Worm (Caenorhabditis elegans) whole organism, early embryonic: ENCODE data around the gene T10C6.10.

Source experiments
- B0310.2 ChIP-seq: sonication (generic microtip); optimal IDR thresholded peaks from 2 replicates; lab custom pipeline; 2016; ENCODE audit warnings: mild to moderate bottlenecking, missing genetic modification characterization, missing compliant biosample characterization
- F13C5.2 ChIP-seq: sonication (generic microtip); optimal IDR thresholded peaks from 2 replicates; lab custom pipeline; 2017; ENCODE audit warnings: mild to moderate bottlenecking, missing genetic modification characterization, inconsistent platforms, missing compliant biosample characterization
- aly-1 ChIP-seq: sonication (generic microtip); optimal IDR thresholded peaks from 2 replicates; lab custom pipeline; 2016; ENCODE audit warnings: missing genetic modification characterization, missing compliant biosample characterization
- ama-1 ChIP-seq: fragments of 150-350 bp; optimal IDR thresholded peaks from 2 replicates; lab custom pipeline; 2014
- ceh-13 ChIP-seq: fragments of 200-800 bp; sonication (Bioruptor generic); optimal IDR thresholded peaks from 2 replicates; lab custom pipeline; 2018; ENCODE audit warnings: mild to moderate bottlenecking, missing genetic modification characterization, missing compliant biosample characterization
- ceh-36 ChIP-seq: sonication (generic microtip); optimal IDR thresholded peaks from 2 replicates; lab custom pipeline; 2016; ENCODE audit warnings: missing genetic modification characterization, inconsistent platforms, missing compliant biosample characterization
- ets-7 ChIP-seq: sonication (generic microtip); optimal IDR thresholded peaks from 2 replicates; lab custom pipeline; 2016; ENCODE audit warnings: missing genotype, missing genetic modification characterization, missing compliant biosample characterization
- flt-1 ChIP-seq: fragments of 200-800 bp; sonication (Bioruptor generic); IDR thresholded peaks from 2 replicates; pipeline ENCODE4 v1.3.6; 2022; ENCODE audit warnings: missing genetic modification characterization, missing compliant biosample characterization
- hmbx-1 ChIP-seq: sonication (generic microtip); optimal IDR thresholded peaks from 2 replicates; lab custom pipeline; 2016; ENCODE audit warnings: mild to moderate bottlenecking, missing genetic modification characterization, missing compliant biosample characterization
- hmg-4 ChIP-seq: fragments of 200-800 bp; sonication (Bioruptor generic); optimal IDR thresholded peaks from 2 replicates; lab custom pipeline; 2018; ENCODE audit warnings: mild to moderate bottlenecking, missing genetic modification characterization, missing compliant biosample characterization
- hnd-1 ChIP-seq: sonication (generic microtip); optimal IDR thresholded peaks from 2 replicates; lab custom pipeline; 2016; ENCODE audit warnings: missing genetic modification characterization, missing compliant biosample characterization
- pes-1 ChIP-seq: fragments of 200-800 bp; sonication (Bioruptor generic); IDR thresholded peaks from 2 replicates; pipeline ENCODE4 v1.3.6; 2022; ENCODE audit warnings: missing genetic modification reagents, missing genetic modification characterization, missing compliant biosample characterization
- scrt-1 ChIP-seq: fragments of 200-800 bp; sonication (Bioruptor generic); IDR thresholded peaks from 2 replicates; pipeline ENCODE4 v1.3.6; 2022; ENCODE audit warnings: missing genetic modification characterization, missing compliant biosample characterization
- sea-1 ChIP-seq: fragments of 200-800 bp; sonication (Bioruptor generic); conservative IDR thresholded peaks from 2 replicates; pipeline ENCODE4 v1.3.6; 2022; ENCODE audit warnings: missing genetic modification characterization, missing compliant biosample characterization
- tbx-11 ChIP-seq: fragments of 200-800 bp; sonication (Bioruptor generic); IDR thresholded peaks from 2 replicates; pipeline ENCODE4 v1.3.6; 2022; ENCODE audit warnings: missing genetic modification characterization, missing compliant biosample characterization
- tbx-37 ChIP-seq: fragments of 200-800 bp; sonication (Bioruptor generic); conservative IDR thresholded peaks from 2 replicates; pipeline ENCODE4 v1.3.6; 2022; ENCODE audit warnings: missing genetic modification reagents, missing genetic modification characterization, missing compliant biosample characterization
- tra-4 ChIP-seq: sonication (generic microtip); optimal IDR thresholded peaks from 2 replicates; lab custom pipeline; 2017; ENCODE audit warnings: missing genetic modification characterization, missing compliant biosample characterization

The T10C6.10 gene

DNA sequence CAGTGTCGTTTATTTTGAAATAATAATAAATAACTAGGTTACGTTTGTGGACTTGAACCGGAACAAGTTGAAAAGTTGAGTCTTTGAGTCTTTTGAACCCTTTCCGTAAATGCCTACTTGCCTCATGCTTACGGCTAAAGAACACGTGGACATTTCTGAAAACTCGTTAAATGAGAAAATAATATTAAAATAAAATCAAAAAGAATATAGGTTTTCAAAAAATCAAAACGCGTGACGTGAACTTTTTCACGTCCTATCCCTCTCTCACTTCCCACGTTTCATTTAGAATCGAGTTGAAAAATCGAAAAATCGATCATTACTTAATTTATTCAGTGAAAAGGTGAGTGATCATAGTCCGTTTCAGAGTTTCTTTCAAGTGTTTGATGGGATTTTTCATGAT, 13.0 kb downstream of the T10C6.10 start, which contains the start of gene best-12:
Gene best-12, plus strand, starts transcription at position 301 of the 400 bp plus-strand sequence.
- no peak for TF ChIP-seq ets-7 (tag; lab: Kevin White, UChicago)
- no peak for TF ChIP-seq flt-1
- TF ChIP-seq F13C5.2 = no peak
- no peak for TF ChIP-seq tra-4
- TF ChIP-seq hmbx-1 (tag; lab: Kevin White, UChicago) = no peak
- TF ChIP-seq hmg-4 (GFP tag; lab: Kevin White, UChicago) = no peak
- TF ChIP-seq ama-1 (lab: Kevin White, UChicago) = no peak
- no peak for TF ChIP-seq ceh-13 (GFP tag; lab: Kevin White, UChicago)
- no peak for TF ChIP-seq scrt-1 (GFP tag; lab: Robert Waterston, UW)
- TF ChIP-seq sea-1 (GFP tag; lab: Robert Waterston, UW) = no peak

DNA sequence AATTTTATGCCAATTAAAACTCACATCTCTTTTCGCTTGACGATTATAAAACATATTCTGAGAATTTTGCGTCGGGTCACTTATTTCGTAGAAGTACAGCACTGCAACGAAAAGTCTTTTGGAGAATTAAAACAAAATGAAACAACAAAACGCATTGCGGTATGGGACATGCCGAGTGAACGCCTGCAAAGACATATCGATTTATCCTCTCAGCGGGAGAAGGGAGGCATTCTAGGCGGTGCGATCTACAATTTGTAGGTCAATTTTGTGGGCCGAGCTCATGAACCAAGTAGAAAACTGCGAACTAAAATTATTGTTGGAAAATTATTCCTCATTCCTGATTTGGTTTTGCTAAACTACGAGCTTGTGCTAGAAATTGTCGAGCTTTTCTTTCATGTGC, 17.2 kb downstream of the T10C6.10 start, which contains the start of gene F14H3.3:
Gene F14H3.3, minus strand, starts transcription at position 101 of the 400 bp plus-strand sequence.
- TF ChIP-seq tra-4 = no peak
- TF ChIP-seq pes-1 (GFP tag; lab: Robert Waterston, UW) = no peak
- TF ChIP-seq ama-1 (lab: Kevin White, UChicago) = no peak
- TF ChIP-seq hmbx-1 (tag; lab: Kevin White, UChicago) = no peak
- no peak for TF ChIP-seq sea-1 (GFP tag; lab: Robert Waterston, UW)
- TF ChIP-seq ets-7 (tag; lab: Kevin White, UChicago) = no peak
- TF ChIP-seq ceh-36 (tag; lab: Kevin White, UChicago) = no peak

DNA sequence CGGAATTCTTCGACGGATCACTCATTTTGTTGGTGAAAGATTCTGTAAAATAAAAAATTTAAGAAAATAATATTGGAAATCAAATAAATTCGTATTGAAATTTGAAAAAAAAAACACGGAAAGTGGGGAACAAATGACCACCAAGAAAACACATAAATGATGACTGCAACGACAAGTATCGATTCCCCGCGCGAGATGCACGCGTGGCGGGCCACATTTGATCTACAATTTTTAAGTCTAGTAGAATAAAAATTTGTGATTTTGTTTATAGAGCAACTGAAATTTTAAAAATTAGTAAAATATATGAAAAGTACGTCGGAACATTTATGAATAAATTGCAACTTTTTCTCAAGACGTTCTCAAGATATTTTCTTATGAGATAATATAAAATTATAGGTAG, 18.8 kb downstream of the T10C6.10 start, which contains the start of gene F14H3.4:
Gene F14H3.4, minus strand, starts transcription at position 42 of the 400 bp plus-strand sequence.
- no peak for TF ChIP-seq hmbx-1 (tag; lab: Kevin White, UChicago)
- no peak for TF ChIP-seq flt-1
- TF ChIP-seq ama-1 (lab: Kevin White, UChicago) = no peak
- no peak for TF ChIP-seq hnd-1 (tag; lab: Kevin White, UChicago)
- no peak for TF ChIP-seq tra-4
- TF ChIP-seq ceh-36 (tag; lab: Kevin White, UChicago) = no peak

DNA sequence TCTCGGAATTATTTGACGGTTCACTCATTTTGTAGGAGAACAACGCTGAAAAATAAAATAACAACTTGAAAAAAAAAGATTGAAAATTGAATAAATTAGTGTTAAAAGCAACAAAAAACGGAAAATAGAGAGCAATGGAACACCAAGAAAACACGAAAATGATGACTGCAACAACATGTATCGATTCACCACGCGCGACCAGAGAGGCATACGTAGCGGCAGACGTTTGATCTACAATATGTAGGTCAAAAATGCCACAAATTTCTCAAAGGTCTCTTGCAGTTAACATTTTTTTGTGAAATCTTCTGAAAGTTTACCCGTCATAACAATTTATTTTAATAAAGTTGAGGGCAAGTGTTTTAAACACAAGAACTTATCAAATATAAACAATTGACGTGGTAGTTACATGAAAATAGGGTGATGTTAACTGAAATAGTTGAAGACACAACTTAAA, 20.8 kb downstream of the T10C6.10 start, which contains the start of gene F14H3.5:
Gene F14H3.5, minus strand, starts transcription at position 51 of the 454 bp plus-strand sequence.
- TF ChIP-seq aly-1 (tag; lab: Kevin White, UChicago) (no peak), ama-1 (lab: Kevin White, UChicago) (no peak), scrt-1 (GFP tag; lab: Robert Waterston, UW) (no peak), tbx-37 (GFP tag; lab: Robert Waterston, UW) (no peak), pes-1 (GFP tag; lab: Robert Waterston, UW) (no peak), B0310.2 (tag; lab: Kevin White, UChicago) (no peak), ceh-36 (tag; lab: Kevin White, UChicago) (no peak), ets-7 (tag; lab: Kevin White, UChicago) (no peak), hmbx-1 (tag; lab: Kevin White, UChicago) (no peak), sea-1 (GFP tag; lab: Robert Waterston, UW) (no peak), hnd-1 (tag; lab: Kevin White, UChicago) (no peak), flt-1 (no peak), F13C5.2 (no peak), hmg-4 (GFP tag; lab: Kevin White, UChicago) (no peak), tbx-11 (no peak), tra-4 (no peak), ceh-13 (GFP tag; lab: Kevin White, UChicago) (no peak)

DNA sequence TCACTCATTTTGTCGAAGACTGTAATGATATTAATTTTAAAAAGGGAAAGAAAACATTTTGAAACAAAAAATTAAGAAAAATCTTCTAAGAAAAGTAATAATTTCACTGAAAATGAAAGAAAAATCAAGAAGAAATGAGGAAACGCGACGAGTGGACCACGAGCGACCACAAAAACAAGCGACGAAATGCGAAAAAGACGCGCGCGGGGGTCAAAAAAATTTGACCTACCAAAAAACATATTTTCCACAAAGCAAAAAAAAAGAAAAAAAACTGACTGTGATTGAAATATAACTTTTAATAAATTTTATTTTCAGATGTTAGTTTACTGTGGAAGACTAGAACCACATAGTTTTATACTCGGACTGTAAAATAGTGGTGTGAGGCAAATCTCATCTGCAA, 22.7 kb downstream of the T10C6.10 start, which contains the start of gene F14H3.6:
Gene F14H3.6, minus strand, starts transcription at position 22 of the 400 bp plus-strand sequence.
- TF ChIP-seq aly-1 (tag; lab: Kevin White, UChicago) (no peak), tra-4 (no peak), tbx-37 (GFP tag; lab: Robert Waterston, UW) (no peak), scrt-1 (GFP tag; lab: Robert Waterston, UW) (no peak), F13C5.2 (no peak), hnd-1 (tag; lab: Kevin White, UChicago) (no peak), ceh-13 (GFP tag; lab: Kevin White, UChicago) (no peak), hmbx-1 (tag; lab: Kevin White, UChicago) (no peak), ceh-36 (tag; lab: Kevin White, UChicago) (no peak), pes-1 (GFP tag; lab: Robert Waterston, UW) (no peak), flt-1 (no peak), tbx-11 (no peak), ama-1 (lab: Kevin White, UChicago) (no peak), sea-1 (GFP tag; lab: Robert Waterston, UW) (no peak), B0310.2 (tag; lab: Kevin White, UChicago) (no peak), hmg-4 (GFP tag; lab: Kevin White, UChicago) (no peak), ets-7 (tag; lab: Kevin White, UChicago) (no peak)

DNA sequence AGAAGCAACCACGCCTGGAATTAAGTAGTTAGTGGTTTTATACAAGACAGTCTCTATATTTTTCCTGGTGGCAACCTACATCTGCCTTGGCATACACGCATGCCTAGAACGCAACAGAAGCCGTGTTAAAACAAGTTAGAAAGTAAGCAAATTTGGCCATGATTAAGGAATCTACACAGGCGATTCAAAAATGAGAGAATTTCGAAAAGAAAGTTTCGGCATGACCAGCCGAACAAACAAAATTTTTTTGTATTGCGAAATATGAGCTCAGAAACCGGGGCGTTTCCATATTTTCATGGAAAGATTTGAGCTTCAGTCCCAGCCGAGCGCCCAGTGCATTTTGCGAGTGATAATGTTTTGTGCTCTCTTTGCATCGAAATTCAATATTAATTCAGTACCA, 23.9 kb downstream of the T10C6.10 start, which contains the start of gene F14H3.15:
Gene F14H3.15, minus strand, starts transcription at position 101 of the 400 bp plus-strand sequence.
- no peak for TF ChIP-seq ceh-13 (GFP tag; lab: Kevin White, UChicago)
- TF ChIP-seq hmg-4 (GFP tag; lab: Kevin White, UChicago) = no peak
- TF ChIP-seq scrt-1 (GFP tag; lab: Robert Waterston, UW) = no peak
- no peak for TF ChIP-seq aly-1 (tag; lab: Kevin White, UChicago)
- no peak for TF ChIP-seq ets-7 (tag; lab: Kevin White, UChicago)
- no peak for TF ChIP-seq hmbx-1 (tag; lab: Kevin White, UChicago)
- no peak for TF ChIP-seq tbx-37 (GFP tag; lab: Robert Waterston, UW)
- no peak for TF ChIP-seq ama-1 (lab: Kevin White, UChicago)
- TF ChIP-seq sea-1 (GFP tag; lab: Robert Waterston, UW) = no peak
- no peak for TF ChIP-seq tra-4
- no peak for TF ChIP-seq B0310.2 (tag; lab: Kevin White, UChicago)
- TF ChIP-seq ceh-36 (tag; lab: Kevin White, UChicago) = no peak
- no peak for TF ChIP-seq flt-1
- no peak for TF ChIP-seq pes-1 (GFP tag; lab: Robert Waterston, UW)
- TF ChIP-seq tbx-11 = no peak
- no peak for TF ChIP-seq hnd-1 (tag; lab: Kevin White, UChicago)
- no peak for TF ChIP-seq F13C5.2

DNA sequence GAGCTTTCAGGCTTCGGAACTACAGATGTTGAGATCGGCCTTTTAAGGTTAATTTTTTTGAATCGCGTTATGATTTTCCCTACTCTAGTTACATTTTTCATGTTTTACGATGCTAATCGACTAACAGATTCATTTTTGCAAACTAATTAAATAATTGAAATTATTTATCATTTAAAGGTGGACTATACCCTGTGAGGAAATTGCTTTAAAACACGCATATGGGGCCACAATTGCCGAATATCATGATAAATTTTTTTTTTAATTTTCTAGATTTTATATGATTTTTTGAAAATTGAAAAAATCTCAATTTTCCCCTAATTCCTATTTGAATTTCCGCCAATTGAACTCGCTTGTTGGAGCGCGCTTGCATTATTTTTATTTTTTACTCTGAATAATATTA, 25.8 kb downstream of the T10C6.10 start, which contains the start of gene fbxa-100:
Gene fbxa-100, minus strand, starts transcription at position 101 of the 400 bp plus-strand sequence.
- TF ChIP-seq ets-7 (tag; lab: Kevin White, UChicago) = no peak
- no peak for TF ChIP-seq tra-4
- TF ChIP-seq F13C5.2 = no peak
- TF ChIP-seq tbx-37 (GFP tag; lab: Robert Waterston, UW) = no peak
- no peak for TF ChIP-seq B0310.2 (tag; lab: Kevin White, UChicago)
- TF ChIP-seq sea-1 (GFP tag; lab: Robert Waterston, UW) = no peak
- TF ChIP-seq hmg-4 (GFP tag; lab: Kevin White, UChicago) = no peak
- TF ChIP-seq hnd-1 (tag; lab: Kevin White, UChicago) = no peak
- no peak for TF ChIP-seq pes-1 (GFP tag; lab: Robert Waterston, UW)
- no peak for TF ChIP-seq flt-1
- no peak for TF ChIP-seq ceh-36 (tag; lab: Kevin White, UChicago)
- TF ChIP-seq tbx-11 = no peak
- TF ChIP-seq aly-1 (tag; lab: Kevin White, UChicago) = no peak
